Fruit fly (Drosophila melanogaster) Kc167 (cell line): ENCODE results near the gene dlg1.

Experiments
- Sin3A ChIP-seq: fragments of >200 bp; optimal IDR thresholded peaks from 2 replicates; lab custom pipeline; 2018; ENCODE audit warnings: missing external identifiers
- insv ChIP-seq: fragments of >200 bp; optimal IDR thresholded peaks from 3 replicates; lab custom pipeline; 2018; ENCODE audit warnings: missing external identifiers

DNA sequence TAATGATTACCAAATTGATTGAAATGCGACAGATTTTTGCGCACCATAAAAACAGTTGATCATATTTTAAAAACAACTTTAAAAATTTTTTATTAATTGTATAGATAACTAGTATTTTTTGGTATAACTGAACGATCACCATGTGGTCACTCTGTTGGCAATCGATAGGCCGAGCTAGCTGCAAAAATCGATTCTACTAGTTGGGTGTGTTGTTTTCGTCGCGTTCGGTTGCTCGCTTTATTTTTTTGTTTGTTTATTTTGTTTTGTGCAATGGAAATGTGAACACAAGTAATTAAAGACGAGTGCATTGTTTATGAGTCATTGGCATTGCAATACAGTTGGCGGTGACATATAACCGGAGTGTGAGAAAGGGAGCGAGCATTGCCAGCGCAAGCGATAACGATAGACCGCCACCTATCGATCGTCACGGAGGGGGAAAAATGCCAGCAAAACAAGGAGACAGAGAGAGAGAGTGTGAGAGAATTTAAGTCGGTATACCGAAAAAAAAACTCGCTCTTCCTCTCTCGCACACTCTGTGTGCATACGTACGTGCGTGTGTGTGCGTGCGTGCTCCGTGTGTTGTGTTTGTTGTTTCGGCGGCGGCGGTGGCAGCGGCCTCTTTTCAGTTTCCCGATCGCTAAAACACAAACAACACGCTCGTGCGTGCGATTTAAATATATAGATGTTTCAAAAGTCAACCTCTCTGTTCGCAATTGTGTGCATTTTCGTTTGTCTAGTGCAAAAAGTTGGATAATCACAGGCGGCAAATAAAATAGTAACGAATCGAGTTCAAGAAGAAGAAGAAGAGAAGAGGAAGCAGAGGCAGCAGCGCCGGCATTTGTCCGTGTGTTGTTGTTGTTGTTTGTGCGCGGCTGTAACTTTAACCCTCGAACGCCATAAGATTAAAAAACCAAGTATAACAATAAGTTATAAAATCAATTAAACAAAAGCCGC, 20.3 kb downstream of the dlg1 start:
- TF ChIP-seq insv (no peak), Sin3A (lab: Kevin White, UChicago) (no peak)
